Fruit fly (Drosophila melanogaster) Kc167 (cell line): ENCODE results near the gene CG9981.

ENCODE experiments used
- Sin3A ChIP-seq: fragments of >200 bp; optimal IDR thresholded peaks from 2 replicates; lab custom pipeline; 2018; ENCODE audit warnings: missing external identifiers
- insv ChIP-seq: fragments of >200 bp; optimal IDR thresholded peaks from 3 replicates; lab custom pipeline; 2018; ENCODE audit warnings: missing external identifiers
- ttk ChIP-seq: sonication (Bioruptor generic); optimal IDR thresholded peaks from 2 replicates; lab custom pipeline; 2017; ENCODE audit warnings: missing external identifiers

DNA sequence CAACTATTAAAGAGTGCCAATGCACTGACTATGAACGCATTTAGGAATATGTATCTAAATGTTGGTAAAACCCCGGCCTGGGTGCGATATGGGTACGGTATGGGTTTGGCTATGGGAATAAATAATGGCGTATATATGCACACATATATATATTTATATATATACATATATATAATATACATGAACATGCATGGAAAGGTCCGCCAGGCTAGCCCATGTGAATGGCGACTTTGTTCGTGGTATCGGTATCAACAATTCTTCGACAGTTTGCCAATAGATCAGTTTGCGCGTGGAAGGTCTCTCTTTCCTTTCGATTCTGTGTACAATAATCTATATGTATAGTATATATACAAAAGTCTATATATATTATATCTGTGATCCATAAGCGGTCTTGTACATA is 287 bp upstream of the CG9981 start, which contains the start of gene CG4301:
- TF ChIP-seq Sin3A (lab: Kevin White, UChicago) (no peak), insv (lab: Kevin White, UChicago) (no peak), ttk (lab: Kevin White, UChicago) (no peak)
